Worm (Caenorhabditis elegans) whole organism, midembryonic: ENCODE results near the gene ceh-81.
"Not testable (repeated sequence)": the region's sequence is repeated elsewhere in the genome, so short reads cannot be mapped to it uniquely, and the experiment has no call there.

Experiments used
- T22C8.4 ChIP-seq: fragments of 200-800 bp; sonication (Bioruptor generic); IDR thresholded peaks from 2 replicates; pipeline ENCODE4 v1.3.6; 2022; ENCODE audit warnings: missing genetic modification characterization, missing compliant biosample characterization
- cog-1 ChIP-seq: sonication (generic microtip); optimal IDR thresholded peaks from 2 replicates; lab custom pipeline; 2016; ENCODE audit warnings: missing genetic modification characterization, missing compliant biosample characterization
- flt-1 ChIP-seq: fragments of 200-800 bp; sonication (Bioruptor generic); IDR thresholded peaks from 2 replicates; pipeline ENCODE4 v1.3.6; 2022; ENCODE audit warnings: missing genetic modification characterization, missing compliant biosample characterization
- klf-2 ChIP-seq: fragments of 200-800 bp; sonication (Bioruptor generic); conservative IDR thresholded peaks from 2 replicates; pipeline ENCODE4 v1.3.6; 2022; ENCODE audit warnings: missing genetic modification reagents, missing genetic modification characterization, missing compliant biosample characterization
- med-1 ChIP-seq: sonication (generic microtip); optimal IDR thresholded peaks from 2 replicates; lab custom pipeline; 2017; ENCODE audit warnings: missing genetic modification characterization, mild to moderate bottlenecking, missing compliant biosample characterization, antibody characterized with exemption, missing genetic modification reagents; ENCODE audit not compliant: insufficient read depth
- ref-1 ChIP-seq: fragments of 200-800 bp; sonication (Bioruptor generic); conservative IDR thresholded peaks from 2 replicates; pipeline ENCODE4 v1.3.6; 2022; ENCODE audit warnings: missing genetic modification reagents, missing genetic modification characterization, missing compliant biosample characterization
- tab-1 ChIP-seq: fragments of 200-800 bp; sonication (Bioruptor generic); IDR thresholded peaks from 2 replicates; pipeline ENCODE4 v1.3.6; 2022; ENCODE audit warnings: missing genetic modification characterization, missing compliant biosample characterization
- ztf-23 ChIP-seq: fragments of 200-800 bp; sonication (Bioruptor generic); IDR thresholded peaks from 2 replicates; pipeline ENCODE4 v1.3.6; 2022; ENCODE audit warnings: missing genetic modification reagents, missing genetic modification characterization, missing compliant biosample characterization
- ztf-29 ChIP-seq: fragments of 200-800 bp; sonication (Bioruptor generic); IDR thresholded peaks from 2 replicates; pipeline ENCODE4 v1.3.6; 2022; ENCODE audit warnings: missing genetic modification reagents, missing genetic modification characterization, missing compliant biosample characterization

The ceh-81 gene

DNA sequence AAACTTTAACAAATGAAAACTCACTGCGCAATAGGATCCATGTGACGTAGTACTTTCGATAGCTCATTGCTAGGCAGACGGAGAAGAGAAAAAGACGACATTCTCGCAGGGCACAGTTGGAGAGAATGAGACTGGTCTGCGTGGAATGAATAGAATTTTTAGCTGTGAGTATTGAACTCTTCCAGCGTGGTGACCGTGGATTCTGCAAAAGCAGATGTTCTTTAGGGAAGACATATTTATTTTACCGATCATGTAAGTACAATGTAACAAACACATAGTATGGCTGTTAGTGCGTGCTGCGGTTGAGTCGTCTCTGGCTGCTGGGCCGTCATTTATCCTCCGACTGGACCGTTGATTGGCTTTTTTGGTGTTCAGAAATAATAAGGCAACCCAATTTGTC lies 22.8 kb downstream of the ceh-81 start, which contains the start of gene F36H5.9:
Gene F36H5.9 (minus strand): TSS at position 101 of the 400 bp plus-strand sequence.
- TF ChIP-seq ztf-29 (GFP tag; lab: Robert Waterston, UW) (no peak), ref-1 (no peak), cog-1 (tag; lab: Kevin White, UChicago) (no peak), tab-1 (GFP tag; lab: Robert Waterston, UW) (no peak), flt-1 (no peak), ztf-23 (no peak), med-1 (GFP tag; lab: Kevin White, UChicago) (no peak), klf-2 (GFP tag; lab: Robert Waterston, UW) (no peak), T22C8.4 (GFP tag; lab: Robert Waterston, UW) (no peak)

ce11 chrII:1756072-1756471 lies 25.9 kb downstream of the ceh-81 start, which contains the start of gene F36H5.17:
Gene F36H5.17 (minus strand): TSS chrII:1756172.
- no peak for TF ChIP-seq ztf-23
- TF ChIP-seq klf-2 (GFP tag; lab: Robert Waterston, UW) = no peak
- TF ChIP-seq T22C8.4 (GFP tag; lab: Robert Waterston, UW) = no peak
- TF ChIP-seq tab-1 (GFP tag; lab: Robert Waterston, UW) = no peak
- no peak for TF ChIP-seq ztf-29 (GFP tag; lab: Robert Waterston, UW)
- TF ChIP-seq flt-1 = no peak
- TF ChIP-seq cog-1 (tag; lab: Kevin White, UChicago) = no peak
- no peak for TF ChIP-seq ref-1
- no peak for TF ChIP-seq med-1 (GFP tag; lab: Kevin White, UChicago)

ce11 chrII:1756582-1756981 lies 26.4 kb downstream of the ceh-81 start, which contains the start of gene fbxb-53:
Gene fbxb-53 (plus strand): TSS chrII:1756882.
- TF ChIP-seq tab-1 (GFP tag; lab: Robert Waterston, UW) (no peak), ref-1 (no peak), med-1 (GFP tag; lab: Kevin White, UChicago) (no peak), T22C8.4 (GFP tag; lab: Robert Waterston, UW) (no peak), ztf-29 (GFP tag; lab: Robert Waterston, UW) (no peak), flt-1 (no peak)

DNA sequence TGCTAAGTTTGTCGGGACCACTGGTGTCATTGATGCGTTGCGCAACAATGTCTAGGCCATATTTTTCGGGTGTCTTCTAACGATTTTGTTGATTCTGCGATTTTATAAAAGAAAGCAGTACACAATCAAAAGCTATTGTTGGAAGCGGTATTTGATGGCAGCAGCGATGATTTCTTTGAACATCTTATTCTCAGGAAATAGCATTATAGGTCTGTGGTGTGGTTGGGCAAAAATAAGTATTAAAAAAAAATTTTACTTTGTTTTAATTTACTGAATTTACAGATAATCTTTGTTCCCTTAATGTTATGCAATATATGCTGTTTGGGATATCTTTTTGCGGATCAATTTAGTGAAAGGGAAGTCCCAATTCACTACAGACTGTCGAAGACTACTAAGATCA lies 26.8 kb downstream of the ceh-81 start, which contains the start of gene F36H5.10:
Gene F36H5.10 (plus strand): TSS at position 301 of the 400 bp plus-strand sequence.
- no peak for TF ChIP-seq ztf-29 (GFP tag; lab: Robert Waterston, UW)
- no peak for TF ChIP-seq ref-1
- TF ChIP-seq T22C8.4 (GFP tag; lab: Robert Waterston, UW) = no peak
- TF ChIP-seq ztf-23 = no peak
- no peak for TF ChIP-seq flt-1
- TF ChIP-seq cog-1 (tag; lab: Kevin White, UChicago) = no peak
- no peak for TF ChIP-seq klf-2 (GFP tag; lab: Robert Waterston, UW)
- TF ChIP-seq tab-1 (GFP tag; lab: Robert Waterston, UW) = no peak
- TF ChIP-seq med-1 (GFP tag; lab: Kevin White, UChicago) = no peak

- TF ChIP-seq klf-2 (GFP tag; lab: Robert Waterston, UW) (no peak), tab-1 (GFP tag; lab: Robert Waterston, UW) (no peak), med-1 (GFP tag; lab: Kevin White, UChicago) (no peak), T22C8.4 (GFP tag; lab: Robert Waterston, UW) (no peak), ref-1 (no peak), flt-1 (no peak), ztf-29 (GFP tag; lab: Robert Waterston, UW) (no peak), ztf-23 (no peak), cog-1 (tag; lab: Kevin White, UChicago) (no peak)
Observed at ce11 chrII:1759602-1760001, 29.4 kb downstream of the ceh-81 start, which contains the start of gene F36H5.18. Gene F36H5.18 (plus strand): TSS chrII:1759902.

ce11 chrII:1761564-1761963 lies 31.4 kb downstream of the ceh-81 start, which contains the start of gene F36H5.4:
Gene F36H5.4 (plus strand): TSS chrII:1761864.
- TF ChIP-seq flt-1 = no peak
- no peak for TF ChIP-seq klf-2 (GFP tag; lab: Robert Waterston, UW)
- TF ChIP-seq tab-1 (GFP tag; lab: Robert Waterston, UW) = no peak
- no peak for TF ChIP-seq med-1 (GFP tag; lab: Kevin White, UChicago)
- TF ChIP-seq cog-1 (tag; lab: Kevin White, UChicago) = no peak
- TF ChIP-seq ztf-29 (GFP tag; lab: Robert Waterston, UW) = no peak
- no peak for TF ChIP-seq ztf-23
- TF ChIP-seq T22C8.4 (GFP tag; lab: Robert Waterston, UW) = no peak
- TF ChIP-seq ref-1 = no peak

DNA sequence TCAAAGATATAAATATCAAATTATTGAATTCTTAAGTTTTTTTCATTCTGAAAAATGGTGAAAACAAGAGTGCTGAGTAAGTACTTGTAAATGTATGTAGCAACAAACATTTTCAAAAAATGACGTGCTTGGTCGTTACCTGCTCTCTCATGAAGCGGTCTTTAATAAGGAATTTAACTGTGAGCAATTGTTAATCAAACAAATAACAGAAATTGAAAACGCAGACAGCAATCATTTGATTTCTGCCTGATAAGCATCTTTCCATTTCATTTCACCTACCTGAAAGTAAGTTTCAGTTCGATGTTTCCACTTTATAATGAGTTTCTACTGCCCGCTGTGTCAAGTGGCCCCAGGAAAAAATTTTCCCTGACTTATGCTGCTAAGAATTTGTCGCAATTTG lies 32.9 kb downstream of the ceh-81 start, which contains the start of gene math-28:
Gene math-28 (plus strand): TSS at position 301 of the 400 bp plus-strand sequence.
- TF ChIP-seq ztf-23 = no peak
- TF ChIP-seq ref-1 = no peak
- no peak for TF ChIP-seq T22C8.4 (GFP tag; lab: Robert Waterston, UW)
- no peak for TF ChIP-seq cog-1 (tag; lab: Kevin White, UChicago)
- TF ChIP-seq klf-2 (GFP tag; lab: Robert Waterston, UW) = no peak
- no peak for TF ChIP-seq flt-1
- TF ChIP-seq tab-1 (GFP tag; lab: Robert Waterston, UW) = no peak
- no peak for TF ChIP-seq med-1 (GFP tag; lab: Kevin White, UChicago)

- TF ChIP-seq flt-1 = no peak
- TF ChIP-seq ztf-29 (GFP tag; lab: Robert Waterston, UW) = no peak
- TF ChIP-seq ref-1 = no peak
- no peak for TF ChIP-seq ztf-23
- no peak for TF ChIP-seq T22C8.4 (GFP tag; lab: Robert Waterston, UW)
- TF ChIP-seq cog-1 (tag; lab: Kevin White, UChicago) = no peak
- no peak for TF ChIP-seq med-1 (GFP tag; lab: Kevin White, UChicago)
- no peak for TF ChIP-seq klf-2 (GFP tag; lab: Robert Waterston, UW)
- no peak for TF ChIP-seq tab-1 (GFP tag; lab: Robert Waterston, UW)
Observed at ce11 chrII:1766715-1767114, 36.5 kb downstream of the ceh-81 start.

DNA sequence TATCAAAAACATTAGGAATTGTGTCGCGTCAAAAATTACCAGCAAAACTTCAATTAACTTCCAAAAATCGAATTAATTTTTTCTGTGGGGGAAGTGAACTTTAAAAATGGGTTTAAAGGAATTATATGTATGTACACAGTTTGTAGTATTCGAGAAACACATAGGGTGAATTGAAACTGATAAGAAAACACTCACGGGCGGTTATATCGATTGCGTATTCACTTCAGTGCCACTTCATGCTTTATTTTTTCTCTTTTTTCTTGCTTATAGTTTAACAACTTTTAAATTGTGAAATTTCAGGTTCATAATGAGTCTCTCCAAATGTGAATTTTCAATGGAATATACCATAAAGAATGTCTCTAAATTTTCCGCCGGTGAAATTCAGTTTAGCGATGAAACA lies 41.1 kb downstream of the ceh-81 start, which contains the start of gene math-26:
Gene math-26 (plus strand): TSS at position 301 of the 400 bp plus-strand sequence.
- not testable (repeated sequence) for TF ChIP-seq ztf-23; cog-1 (tag; lab: Kevin White, UChicago); ref-1
